Worm (Caenorhabditis elegans) whole organism, late embryonic: ENCODE measurements around the gene F14H3.3.

ENCODE experiments used
- C08G9.2 ChIP-seq: sonication (generic microtip); optimal IDR thresholded peaks from 2 replicates; lab custom pipeline; 2016; ENCODE audit warnings: mild to moderate bottlenecking, missing genetic modification characterization, moderate library complexity, missing compliant biosample characterization
- C38D4.7 ChIP-seq: fragments of 200-800 bp; sonication (Bioruptor generic); optimal IDR thresholded peaks from 2 replicates; lab custom pipeline; 2018; ENCODE audit warnings: mild to moderate bottlenecking, missing genetic modification characterization, moderate library complexity, missing compliant biosample characterization
- F13H6.1 ChIP-seq: sonication (generic microtip); optimal IDR thresholded peaks from 2 replicates; lab custom pipeline; 2016; ENCODE audit warnings: missing genetic modification characterization, missing compliant biosample characterization
- K02D7.2 ChIP-seq: sonication (generic microtip); optimal IDR thresholded peaks from 2 replicates; lab custom pipeline; 2017; ENCODE audit warnings: mild to moderate bottlenecking, missing genetic modification characterization, missing compliant biosample characterization
- T23F11.4 ChIP-seq: fragments of 200-800 bp; sonication (Bioruptor generic); optimal IDR thresholded peaks from 2 replicates; lab custom pipeline; 2018; ENCODE audit warnings: mild to moderate bottlenecking, missing genetic modification characterization, missing compliant biosample characterization
- ahr-1 ChIP-seq: sonication (generic microtip); optimal IDR thresholded peaks from 2 replicates; lab custom pipeline; 2016; ENCODE audit warnings: missing genetic modification characterization, missing compliant biosample characterization
- ceh-2 ChIP-seq: sonication (generic microtip); optimal IDR thresholded peaks from 2 replicates; lab custom pipeline; 2016; ENCODE audit warnings: missing genotype, missing genetic modification characterization, missing compliant biosample characterization
- ceh-22 ChIP-seq: sonication (generic microtip); optimal IDR thresholded peaks from 2 replicates; lab custom pipeline; 2017; ENCODE audit warnings: missing biosample characterization, missing genetic modification characterization
- ceh-24 ChIP-seq: sonication (generic microtip); optimal IDR thresholded peaks from 2 replicates; lab custom pipeline; 2016; ENCODE audit warnings: mild to moderate bottlenecking, missing genetic modification characterization, missing compliant biosample characterization
- ceh-31 ChIP-seq: sonication (generic microtip); optimal IDR thresholded peaks from 2 replicates; lab custom pipeline; 2016; ENCODE audit warnings: missing genetic modification characterization, missing compliant biosample characterization
- ceh-9 ChIP-seq: sonication (generic microtip); optimal IDR thresholded peaks from 2 replicates; lab custom pipeline; 2016; ENCODE audit warnings: mild to moderate bottlenecking, missing genetic modification characterization, inconsistent platforms, missing compliant biosample characterization
- che-1 ChIP-seq: sonication (generic microtip); optimal IDR thresholded peaks from 2 replicates; lab custom pipeline; 2016; ENCODE audit warnings: mild to moderate bottlenecking, missing genetic modification characterization, missing compliant biosample characterization
- dmd-4 ChIP-seq: sonication (generic microtip); optimal IDR thresholded peaks from 2 replicates; lab custom pipeline; 2016; ENCODE audit warnings: borderline replicate concordance, missing genetic modification characterization, missing compliant biosample characterization
- elt-2 ChIP-seq: sonication (generic microtip); optimal IDR thresholded peaks from 2 replicates; lab custom pipeline; 2016; ENCODE audit warnings: missing genetic modification reagents, missing genetic modification characterization, missing compliant biosample characterization
- elt-4 ChIP-seq: sonication (generic microtip); optimal IDR thresholded peaks from 2 replicates; lab custom pipeline; 2016; ENCODE audit warnings: missing genetic modification characterization, missing compliant biosample characterization
- ets-4 ChIP-seq: sonication (generic microtip); optimal IDR thresholded peaks from 2 replicates; lab custom pipeline; 2016; ENCODE audit warnings: missing genetic modification characterization, missing compliant biosample characterization
- fax-1 ChIP-seq: sonication (generic microtip); optimal IDR thresholded peaks from 2 replicates; lab custom pipeline; 2016; ENCODE audit warnings: missing genotype, missing genetic modification characterization, missing compliant biosample characterization
- fkh-6 ChIP-seq: sonication (generic microtip); optimal IDR thresholded peaks from 2 replicates; lab custom pipeline; 2016; ENCODE audit warnings: missing genetic modification characterization, missing compliant biosample characterization
- gmeb-2 ChIP-seq: sonication (generic microtip); optimal IDR thresholded peaks from 2 replicates; lab custom pipeline; 2016; ENCODE audit warnings: missing genetic modification characterization, inconsistent platforms, missing compliant biosample characterization
- hlh-30 ChIP-seq: sonication (generic microtip); optimal IDR thresholded peaks from 2 replicates; lab custom pipeline; 2017; ENCODE audit warnings: antibody characterized with exemption, missing genetic modification characterization, missing compliant biosample characterization; ENCODE audit not compliant: insufficient read depth
- hlh-6 ChIP-seq: sonication (generic microtip); optimal IDR thresholded peaks from 2 replicates; lab custom pipeline; 2016; ENCODE audit warnings: missing genotype, missing genetic modification characterization, missing compliant biosample characterization
- hlh-8 ChIP-seq: sonication (generic microtip); optimal IDR thresholded peaks from 2 replicates; lab custom pipeline; 2016; ENCODE audit warnings: missing genotype, missing genetic modification characterization, missing compliant biosample characterization
- lim-6 ChIP-seq: sonication (generic microtip); optimal IDR thresholded peaks from 2 replicates; lab custom pipeline; 2016; ENCODE audit warnings: missing genetic modification characterization, missing compliant biosample characterization
- lin-11 ChIP-seq: fragments of 200-800 bp; sonication (Bioruptor generic); optimal IDR thresholded peaks from 2 replicates; lab custom pipeline; 2018; ENCODE audit warnings: mild to moderate bottlenecking, missing genetic modification characterization, missing compliant biosample characterization
- madf-2 ChIP-seq: sonication (generic microtip); optimal IDR thresholded peaks from 2 replicates; lab custom pipeline; 2017; ENCODE audit warnings: missing genetic modification characterization, missing compliant biosample characterization
- nhr-232 ChIP-seq: sonication (generic microtip); optimal IDR thresholded peaks from 2 replicates; lab custom pipeline; 2016; ENCODE audit warnings: missing genetic modification characterization, missing compliant biosample characterization
- pat-9 ChIP-seq: fragments of 200-800 bp; sonication (Bioruptor generic); optimal IDR thresholded peaks from 2 replicates; lab custom pipeline; 2018; ENCODE audit warnings: mild to moderate bottlenecking, missing genetic modification characterization, moderate library complexity, missing compliant biosample characterization
- pax-1 ChIP-seq: fragments of 150-350 bp; optimal IDR thresholded peaks from 2 replicates; lab custom pipeline; 2014; ENCODE audit warnings: missing biosample characterization, missing genetic modification characterization
- pqm-1 ChIP-seq: sonication (generic microtip); optimal IDR thresholded peaks from 2 replicates; lab custom pipeline; 2016; ENCODE audit warnings: missing genetic modification characterization, missing compliant biosample characterization
- sox-2 ChIP-seq: fragments of 200-800 bp; sonication (Bioruptor generic); IDR thresholded peaks from 2 replicates; pipeline ENCODE4 v1.3.6; 2022; ENCODE audit warnings: missing genetic modification reagents, missing genetic modification characterization, missing compliant biosample characterization
- sox-4 ChIP-seq: sonication (generic microtip); optimal IDR thresholded peaks from 2 replicates; lab custom pipeline; 2017; ENCODE audit warnings: mild to moderate bottlenecking, missing genetic modification characterization, inconsistent platforms, missing compliant biosample characterization
- ttx-3 ChIP-seq: sonication (generic microtip); optimal IDR thresholded peaks from 2 replicates; lab custom pipeline; 2016; ENCODE audit warnings: missing genetic modification reagents, missing genetic modification characterization, missing compliant biosample characterization
- unc-3 ChIP-seq, 2 experiments: fragments of 200-800 bp in 1 of 2; sonication (Bioruptor generic) in 1 of 2; sonication (generic microtip) in 1 of 2; conservative IDR thresholded peaks in 1 of 2; optimal IDR thresholded peaks in 1 of 2; 2 replicates each; pipeline versions ENCODE4 v1.3.6 to Lab custom; 2016 to 2022; ENCODE audit warnings: missing compliant biosample characterization in 2 of 2, missing genetic modification characterization in 2 of 2, missing genetic modification reagents in 1 of 2
- unc-42 ChIP-seq: sonication (generic microtip); optimal IDR thresholded peaks from 2 replicates; lab custom pipeline; 2016; ENCODE audit warnings: missing genotype, missing genetic modification characterization, missing compliant biosample characterization
- zip-5 ChIP-seq: sonication (generic microtip); optimal IDR thresholded peaks from 2 replicates; lab custom pipeline; 2016; ENCODE audit warnings: missing genetic modification characterization, missing compliant biosample characterization

Gene F14H3.3

DNA sequence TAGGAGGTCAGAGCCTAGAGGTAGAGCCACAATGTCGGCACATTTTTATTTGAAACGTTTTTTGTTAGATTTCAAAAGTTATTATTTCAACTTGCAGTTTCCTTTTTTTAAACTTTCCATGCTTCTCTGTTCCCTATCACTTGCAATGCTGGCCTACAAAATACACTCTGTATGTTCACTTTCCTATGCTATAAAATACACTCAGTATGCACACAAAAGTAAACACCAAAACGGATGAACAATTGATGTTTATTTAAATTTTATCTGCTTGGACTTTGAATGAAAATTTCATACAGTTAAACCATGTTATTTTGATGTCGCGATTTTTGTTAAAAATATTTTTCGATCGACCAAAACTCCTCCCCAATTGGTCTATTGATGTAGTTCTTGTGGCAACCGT lies 27.4 kb upstream of the F14H3.3 start:
- no peak for TF ChIP-seq pax-1
- no peak for TF ChIP-seq fax-1 (tag; lab: Kevin White, UChicago)
- no peak for TF ChIP-seq C38D4.7 (GFP tag; lab: Kevin White, UChicago)
- TF ChIP-seq pqm-1 (tag; lab: Kevin White, UChicago), result no peak
- TF ChIP-seq zip-5 (tag; lab: Kevin White, UChicago), result no peak
- TF ChIP-seq unc-3 (GFP tag; conservative IDR thresholded peaks at IDR 0.05; lab: Robert Waterston, UW), result no peak
- no peak for TF ChIP-seq unc-3 (tag; optimal IDR thresholded peaks at IDR 0.05; lab: Kevin White, UChicago)

DNA sequence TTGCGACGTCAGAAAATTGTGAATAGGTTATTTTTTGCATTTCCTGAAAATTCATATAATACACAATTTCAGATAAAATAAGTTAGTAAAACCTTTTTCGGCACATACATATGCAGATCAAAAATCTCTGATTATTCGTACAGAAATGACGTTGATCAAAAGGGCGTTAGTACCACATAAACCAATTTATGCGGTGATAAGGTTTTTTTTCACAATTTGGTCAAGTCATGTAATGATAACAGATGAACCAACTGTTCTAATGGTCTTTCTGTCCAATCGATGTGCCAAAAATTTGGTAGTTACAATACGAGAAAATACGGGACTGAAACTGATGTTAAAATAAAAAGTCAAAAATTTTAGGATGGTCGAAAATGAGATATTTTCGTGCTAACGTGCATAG lies 26.8 kb upstream of the F14H3.3 start:
- TF ChIP-seq gmeb-2 (tag; lab: Kevin White, UChicago) (no peak), elt-2 (peak; percentile 41)

DNA sequence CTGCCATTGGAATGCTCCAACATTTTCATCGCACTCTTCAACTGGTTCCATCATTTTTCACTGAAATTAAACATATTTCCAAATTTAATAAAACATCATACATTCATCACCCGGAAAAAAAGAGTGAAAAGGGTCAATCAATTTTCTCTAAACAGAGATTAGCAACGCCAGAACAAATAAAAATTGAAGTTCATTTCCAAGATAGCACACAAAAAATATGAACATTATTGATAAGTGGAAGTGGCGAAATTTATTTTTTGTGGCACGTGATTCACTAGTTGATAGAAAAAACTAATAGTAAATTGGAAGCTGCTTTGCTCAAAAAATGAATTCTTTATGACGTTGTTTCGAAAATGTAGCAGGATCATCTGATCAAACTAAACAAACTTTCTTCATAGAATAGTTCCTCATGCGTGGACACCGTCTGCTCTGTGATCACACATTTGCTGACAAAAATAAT lies 22.0 kb upstream of the F14H3.3 start, which contains the start of the genes F14H3.12 and srj-29:
Gene F14H3.12, minus strand, starts transcription at position 74 of the 460 bp plus-strand sequence.
Gene srj-29, plus strand, starts transcription at position 410 of the 460 bp plus-strand sequence.
- TF ChIP-seq unc-3 (GFP tag; conservative IDR thresholded peaks at IDR 0.05; lab: Robert Waterston, UW) (no peak), unc-3 (tag; optimal IDR thresholded peaks at IDR 0.05; lab: Kevin White, UChicago) (no peak), sox-4 (tag; lab: Kevin White, UChicago) (no peak), nhr-232 (no peak), ceh-2 (tag; lab: Kevin White, UChicago) (no peak), unc-42 (tag; lab: Kevin White, UChicago) (no peak), F13H6.1 (tag; lab: Kevin White, UChicago) (no peak), ceh-31 (tag; lab: Kevin White, UChicago) (no peak), K02D7.2 (no peak), T23F11.4 (GFP tag; lab: Kevin White, UChicago) (no peak), ceh-9 (tag; lab: Kevin White, UChicago) (no peak), hlh-8 (no peak), ceh-22 (tag; lab: Kevin White, UChicago) (no peak), ceh-24 (no peak), che-1 (no peak), C08G9.2 (tag; lab: Kevin White, UChicago) (no peak), lin-11 (tag; lab: Kevin White, UChicago) (no peak), sox-2 (no peak), ets-4 (tag; lab: Kevin White, UChicago) (no peak)

DNA sequence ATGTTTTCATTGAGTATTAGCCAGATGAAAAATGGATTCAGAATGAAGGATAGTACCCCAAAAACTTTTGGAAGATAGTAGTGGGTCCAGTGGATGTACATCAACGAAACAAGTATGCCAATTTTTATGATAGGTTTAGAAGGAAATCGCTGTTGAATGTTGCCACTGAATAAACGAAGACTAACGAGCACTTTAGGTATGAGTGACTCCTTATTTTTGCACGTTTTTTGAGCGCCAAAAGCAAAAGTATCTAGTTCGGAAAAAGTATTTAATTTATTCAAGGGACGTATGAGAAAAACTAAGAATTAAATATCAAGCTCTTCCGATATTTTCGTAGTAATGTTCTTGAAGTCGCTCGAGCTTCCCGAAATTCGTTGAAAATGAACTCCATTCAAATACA lies 20.6 kb upstream of the F14H3.3 start, which contains the start of gene srj-10:
Gene srj-10, minus strand, starts transcription at position 101 of the 400 bp plus-strand sequence.
- TF ChIP-seq hlh-6 (no peak), madf-2 (tag; lab: Kevin White, UChicago) (no peak), ttx-3 (tag; lab: Kevin White, UChicago) (no peak), ceh-24 (no peak), fax-1 (tag; lab: Kevin White, UChicago) (no peak), lin-11 (tag; lab: Kevin White, UChicago) (no peak), pat-9 (tag; lab: Kevin White, UChicago) (no peak), ahr-1 (tag; lab: Kevin White, UChicago) (no peak), lim-6 (tag; lab: Kevin White, UChicago) (no peak), dmd-4 (tag; lab: Kevin White, UChicago) (no peak), hlh-30 (tag; lab: Kevin White, UChicago) (no peak), elt-4 (no peak), K02D7.2 (no peak), fkh-6 (tag; lab: Kevin White, UChicago) (no peak)
- TF ChIP-seq, all 69 proteins: peak for 0
